Fruit fly (Drosophila melanogaster): ENCODE results near the gene Miro.
A peak's percentile ranks its signal among the peaks of the same experiment; 100 is the strongest.

Gene Miro

dm6 chr3R:24031825-24032523, 6.7 kb downstream of the Miro start, which contains the start of the genes KrT95D and Mettl3 (continued):
- TF ChIP-seq otp (GFP tag; IDR thresholded peaks at IDR 0.05) (no peak), CG16813 (GFP tag; IDR thresholded peaks at IDR 0.05; ENCODE audit: partially characterized antibody) (peak; percentile 24; the same call in 2 of the 3 replicates), CG13287 (GFP tag; IDR thresholded peaks at IDR 0.05; ENCODE audit: partially characterized antibody) (peak; percentile 49), CG17568 (GFP tag; optimal IDR thresholded peaks at IDR 0.05) (no peak), onecut (GFP tag; IDR thresholded peaks at IDR 0.05) (peak; percentile 21; the same call in 1 of the 2 replicates), bcd (GFP tag; optimal IDR thresholded peaks at IDR 0.05) (peak; percentile 2), CG12659 (GFP tag; optimal IDR thresholded peaks at IDR 0.05) (peak; percentile 83), lilli (GFP tag; optimal IDR thresholded peaks at IDR 0.05) (peak; percentile 15), Dfd (GFP tag; optimal IDR thresholded peaks at IDR 0.05) (no peak), ranshi (GFP tag; IDR thresholded peaks at IDR 0.05) (no peak), hb (GFP tag; IDR thresholded peaks at IDR 0.05; ENCODE audit: partially characterized antibody) (no peak), Rfx (GFP tag; IDR thresholded peaks at IDR 0.05) (peak; percentile 8), tgo (GFP tag; IDR thresholded peaks at IDR 0.05) (no peak), CG6765 (GFP tag; optimal IDR thresholded peaks at IDR 0.05) (no peak), sqz (GFP tag; optimal IDR thresholded peaks at IDR 0.05) (peak; percentile 99), sens (GFP tag) (peak; percentile 83), lbe (GFP tag; optimal IDR thresholded peaks at IDR 0.05) (peak; percentile 63), Mad (GFP tag; optimal IDR thresholded peaks at IDR 0.05) (no peak), pzg (GFP tag; optimal IDR thresholded peaks at IDR 0.05) (peak; percentile 80), CG18599 (GFP tag; optimal IDR thresholded peaks at IDR 0.05) (no peak), trem (tag; optimal IDR thresholded peaks at IDR 0.05) (peak; percentile 73), CG11504 (tag; optimal IDR thresholded peaks at IDR 0.05) (peak; percentile 94), Dip3 (GFP tag; optimal IDR thresholded peaks at IDR 0.05) (peak; percentile 34), Dad (GFP tag; optimal IDR thresholded peaks at IDR 0.05) (peak; percentile 10), hkb (optimal IDR thresholded peaks at IDR 0.05) (peak; percentile 32), hkb (GFP tag; IDR thresholded peaks at IDR 0.05) (no peak), CG6689 (GFP tag; IDR thresholded peaks at IDR 0.05) (0 out of 2 replicates have a peak, but pooled peaks have one; percentile 4), CG31441 (GFP tag; IDR thresholded peaks at IDR 0.05) (no peak), phol (tag; optimal IDR thresholded peaks at IDR 0.05) (peak; percentile 56), CG2712 (tag; optimal IDR thresholded peaks at IDR 0.05) (peak; percentile 37), NfI (GFP tag; optimal IDR thresholded peaks at IDR 0.05) (no peak), Ets97D (GFP tag; optimal IDR thresholded peaks at IDR 0.05) (peak; percentile 77), CG12219 (GFP tag; optimal IDR thresholded peaks at IDR 0.05) (no peak), amos (GFP tag; IDR thresholded peaks at IDR 0.05; ENCODE audit: partially characterized antibody) (peak; percentile 35), pho (GFP tag; optimal IDR thresholded peaks at IDR 0.05) (peak; percentile 14), Antp (GFP tag; optimal IDR thresholded peaks at IDR 0.05) (no peak), Blimp-1 (GFP tag; optimal IDR thresholded peaks at IDR 0.05) (no peak), CG32772 (GFP tag; IDR thresholded peaks at IDR 0.05) (peak; percentile 59), Bgb (GFP tag; IDR thresholded peaks at IDR 0.05; ENCODE audit: partially characterized antibody) (peak; percentile 38; the same call in 1 of the 2 replicates), gfzf (GFP tag; optimal IDR thresholded peaks at IDR 0.05) (peak; percentile 91), CG10543 (GFP tag; optimal IDR thresholded peaks at IDR 0.05) (peak; percentile 12), Hmr (GFP tag; optimal IDR thresholded peaks at IDR 0.05) (peak; percentile 56), CG8359 (GFP tag; optimal IDR thresholded peaks at IDR 0.05; ENCODE audit: borderline replicate concordance) (no peak), CTCF (GFP tag; optimal IDR thresholded peaks at IDR 0.05) (peak; percentile 60), CG1233 (GFP tag; optimal IDR thresholded peaks at IDR 0.05) (peak; percentile 5), CG9797 (GFP tag; optimal IDR thresholded peaks at IDR 0.05) (peak; percentile 96), Nf-YB (GFP tag; optimal IDR thresholded peaks at IDR 0.05) (peak; percentile 23), CoRest (tag; optimal IDR thresholded peaks at IDR 0.05) (peak; percentile 41), CHES-1-like (GFP tag; optimal IDR thresholded peaks at IDR 0.05) (peak; percentile 65)

Measured in whole organism, embryonic.